Worm (Caenorhabditis elegans) whole organism, L4/young adult: ENCODE data around the gene asp-18.

Source experiments
- dao-5 ChIP-seq: sonication (generic microtip); optimal IDR thresholded peaks from 2 replicates; lab custom pipeline; 2016; ENCODE audit warnings: missing genotype, missing genetic modification characterization, moderate library complexity, missing compliant biosample characterization
- him-1 ChIP-seq: sonication (generic microtip); optimal IDR thresholded peaks from 2 replicates; lab custom pipeline; 2016; ENCODE audit warnings: missing genotype, missing genetic modification reagents, missing genetic modification characterization, missing compliant biosample characterization

ce11 chrV:18705319-18706062 is 26.0 kb downstream of the asp-18 start:
- TF ChIP-seq him-1 (tag; lab: Kevin White, UChicago) (no peak), dao-5 (tag; lab: Kevin White, UChicago) (no peak)
